Fruit fly (Drosophila melanogaster) whole organism, larva: ENCODE data around the gene Syn1.

Experiments used
- noc ChIP-seq: fragments of 200-800 bp; sonication (Bioruptor generic); optimal IDR thresholded peaks from 3 replicates; lab custom pipeline; 2019; ENCODE audit warnings: missing biosample characterization, mild to moderate bottlenecking, missing genetic modification characterization, moderate library complexity

Gene Syn1

dm6 chr3L:21770328-21770727 lies at the start of gene Syn1:
TSS of gene Syn1 (minus strand) at chr3L:21770534.
- TF ChIP-seq noc (tag; lab: Kevin White, UChicago): no peak

dm6 chr3L:21819497-21819896 lies 49.2 kb upstream of the Syn1 start:
- TF ChIP-seq noc (tag; lab: Kevin White, UChicago): no peak

- no peak for TF ChIP-seq noc (tag; lab: Kevin White, UChicago)
These were observed 48.4 kb upstream of the Syn1 start for dm6 chr3L:21818701-21819100.

dm6 chr3L:21813598-21813997 lies 43.3 kb upstream of the Syn1 start, which contains the start of gene CG43895:
TSS of gene CG43895 (minus strand) at chr3L:21813698.
- no peak for TF ChIP-seq noc (tag; lab: Kevin White, UChicago)

DNA sequence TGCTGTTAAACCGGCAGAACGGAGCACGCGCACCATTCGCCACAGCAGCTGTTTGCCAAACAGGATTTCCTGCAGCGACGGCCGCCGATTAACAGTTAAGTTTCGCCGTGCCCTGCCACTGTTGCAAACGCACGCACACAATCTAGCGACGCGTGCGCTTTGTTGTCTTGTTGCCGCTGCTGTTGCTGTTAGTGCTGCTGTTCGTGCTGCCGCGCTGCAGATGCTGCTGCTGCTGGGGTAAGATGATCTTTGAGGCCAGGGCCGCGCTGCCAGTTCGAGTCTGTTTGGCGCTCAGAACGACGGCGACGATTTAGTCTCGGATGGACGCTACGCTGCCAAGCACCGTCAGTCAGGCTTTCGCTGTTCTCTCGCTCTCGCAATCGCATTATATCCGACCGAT lies 38.2 kb upstream of the Syn1 start, which contains the start of gene eg:
TSS of gene eg (plus strand) at position 136 of the 400 bp plus-strand sequence.
- TF ChIP-seq noc (tag; lab: Kevin White, UChicago): no peak

- TF ChIP-seq noc (tag; lab: Kevin White, UChicago): no peak
These were observed 37.7 kb upstream of the Syn1 start for dm6 chr3L:21808003-21808530.

- no peak for TF ChIP-seq noc (tag; lab: Kevin White, UChicago)
These were observed 30.1 kb upstream of the Syn1 start for dm6 chr3L:21800424-21800823.

- TF ChIP-seq noc (tag; lab: Kevin White, UChicago): no peak
These were observed 17.5 kb upstream of the Syn1 start for dm6 chr3L:21787883-21788282.

DNA sequence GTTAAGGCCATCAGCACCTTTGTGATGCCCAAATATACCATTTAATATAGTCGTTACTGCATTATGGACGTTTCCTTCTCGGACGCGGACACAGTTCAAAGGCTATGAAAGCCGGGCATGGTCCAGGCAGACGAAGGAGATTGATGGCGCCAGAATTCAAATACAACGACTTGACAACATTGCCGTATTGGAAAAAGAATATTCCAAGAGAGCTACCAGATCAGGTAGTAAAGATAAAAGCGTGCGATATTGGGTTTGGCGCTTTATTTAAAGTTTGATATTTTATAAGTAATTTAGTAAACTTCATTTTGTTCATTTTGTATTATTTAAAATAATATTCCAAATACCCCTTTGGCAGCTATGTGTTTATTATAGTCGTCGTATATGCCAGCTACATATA lies 3.5 kb upstream of the Syn1 start:
- no peak for TF ChIP-seq noc (tag; lab: Kevin White, UChicago)

DNA sequence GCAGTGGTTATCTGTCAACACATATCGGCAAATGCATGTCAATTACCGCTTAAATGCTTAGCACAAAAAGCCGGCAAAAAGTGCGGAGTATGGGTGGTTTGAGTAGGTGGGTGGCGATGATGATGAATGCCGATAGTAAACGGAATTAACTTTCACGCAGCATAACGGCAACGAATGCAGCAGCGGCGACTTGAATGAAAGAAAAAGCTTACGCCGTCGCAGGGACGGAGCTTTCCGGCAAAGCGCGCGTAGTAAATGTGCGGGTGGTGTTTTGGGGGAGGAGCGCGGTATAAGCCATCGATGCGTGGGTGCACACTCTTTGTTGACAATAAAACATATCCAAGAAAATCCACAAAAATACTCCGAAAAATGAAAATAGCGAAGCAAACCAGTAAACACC lies 819 bp downstream of the Syn1 start, which contains the start of gene CG7370:
TSS of gene CG7370 (plus strand) at position 301 of the 400 bp plus-strand sequence.
- no peak for TF ChIP-seq noc (tag; lab: Kevin White, UChicago)

- TF ChIP-seq noc (tag; lab: Kevin White, UChicago): no peak
These were observed 4.4 kb downstream of the Syn1 start for dm6 chr3L:21765931-21766330.

- TF ChIP-seq noc (tag; lab: Kevin White, UChicago): no peak
These were observed 13.5 kb downstream of the Syn1 start, which contains the start of gene CG14564 for dm6 chr3L:21756857-21757256. TSS of gene CG14564 (plus strand) at chr3L:21757157.

- TF ChIP-seq noc (tag; lab: Kevin White, UChicago): no peak
These were observed 26.2 kb downstream of the Syn1 start, which contains the start of gene CG14565 for dm6 chr3L:21744169-21744568. TSS of gene CG14565 (minus strand) at chr3L:21744269.

dm6 chr3L:21741234-21741633 lies 29.1 kb downstream of the Syn1 start, which contains the start of gene CG14572:
TSS of gene CG14572 (plus strand) at chr3L:21741534.
- no peak for TF ChIP-seq noc (tag; lab: Kevin White, UChicago)

- TF ChIP-seq noc (tag; lab: Kevin White, UChicago): no peak
These were observed 30.1 kb downstream of the Syn1 start, which contains the start of gene CG14566 for dm6 chr3L:21740209-21740608. TSS of gene CG14566 (minus strand) at chr3L:21740309.

DNA sequence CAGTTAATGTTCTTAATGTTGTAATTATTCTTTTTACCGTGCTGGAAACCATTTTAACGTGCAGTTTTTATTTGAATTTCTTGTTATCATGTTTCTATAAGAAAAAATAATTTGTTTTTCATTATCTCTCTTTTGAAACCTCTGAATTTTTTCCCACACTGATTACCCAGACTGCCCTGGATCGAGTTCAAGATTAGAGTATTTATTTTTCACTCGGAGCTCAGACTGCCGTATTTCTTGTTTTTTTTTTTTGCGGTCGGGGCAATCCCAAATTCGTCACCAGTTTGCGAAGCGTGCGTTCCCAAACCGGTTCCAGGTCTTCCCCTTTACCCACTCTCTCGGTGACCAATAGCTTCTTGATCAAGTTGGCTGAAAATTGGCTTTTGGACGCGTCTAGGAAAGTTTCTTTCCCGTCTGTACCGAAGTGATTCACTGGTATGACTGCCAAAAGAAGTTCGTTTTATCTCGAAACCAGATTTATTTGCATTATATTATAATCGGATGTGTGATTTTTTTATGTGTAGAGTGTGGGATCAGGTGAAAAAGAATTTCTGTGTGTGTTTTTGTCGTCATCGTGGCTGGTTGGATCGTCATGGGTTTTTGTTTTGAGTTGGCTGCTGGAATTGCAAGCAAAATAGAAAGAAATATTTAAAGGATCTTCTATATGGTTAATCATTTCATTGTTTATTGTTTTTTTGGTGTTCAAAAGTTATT lies 31.2 kb downstream of the Syn1 start:
- TF ChIP-seq noc (tag; lab: Kevin White, UChicago): no peak
